Fruit fly (Drosophila melanogaster) whole organism, embryonic: ENCODE measurements around the gene CG4645.
A peak's percentile ranks its signal among the peaks of the same experiment; 100 is the strongest.

Experiments used
- ATbp ChIP-seq: fragments of 200-800 bp; sonication (Bioruptor generic); optimal IDR thresholded peaks from 2 replicates; lab custom pipeline; 2017; ENCODE audit warnings: missing biosample characterization, mild to moderate bottlenecking, missing genetic modification characterization, missing genetic modification reagents
- BEAF-32 ChIP-seq: fragments of 200-800 bp; sonication (Bioruptor generic); optimal IDR thresholded peaks from 3 replicates; lab custom pipeline; 2017; ENCODE audit warnings: missing biosample characterization, missing genetic modification characterization, mild to moderate bottlenecking, moderate library complexity, missing genetic modification reagents
- CG11247 ChIP-seq: fragments of 200-800 bp; sonication (Bioruptor generic); IDR thresholded peaks from 2 replicates; pipeline ENCODE4 v1.3.6; 2022; ENCODE audit warnings: missing biosample characterization, missing genetic modification characterization
- CG11504 ChIP-seq: fragments of 200-800 bp; sonication (Bioruptor generic); optimal IDR thresholded peaks from 3 replicates; lab custom pipeline; 2019; ENCODE audit warnings: missing biosample characterization, mild to moderate bottlenecking, missing genetic modification characterization, moderate library complexity
- CG11723 ChIP-seq: fragments of 200-800 bp; sonication (Bioruptor generic); optimal IDR thresholded peaks from 2 replicates; lab custom pipeline; 2017; ENCODE audit warnings: missing biosample characterization, mild to moderate bottlenecking, missing genetic modification characterization
- CG12299 ChIP-seq: fragments of 200-800 bp; sonication (Bioruptor generic); optimal IDR thresholded peaks from 2 replicates; lab custom pipeline; 2018; ENCODE audit warnings: missing biosample characterization, mild to moderate bottlenecking, missing genetic modification characterization
- CG12769 ChIP-seq: fragments of 200-800 bp; sonication (Bioruptor generic); optimal IDR thresholded peaks from 2 replicates; lab custom pipeline; 2019; ENCODE audit warnings: missing biosample characterization, mild to moderate bottlenecking, missing genetic modification characterization, moderate library complexity
- CG14050 ChIP-seq: fragments of 200-800 bp; sonication (Bioruptor generic); IDR thresholded peaks from 3 replicates; pipeline ENCODE4 v1.3.6; 2022; ENCODE audit warnings: missing biosample characterization, missing genetic modification characterization
- CG14667 ChIP-seq: fragments of 200-800 bp; sonication (Bioruptor generic); IDR thresholded peaks from 2 replicates; pipeline ENCODE4 v1.3.6; 2022; ENCODE audit warnings: missing biosample characterization, missing genetic modification characterization
- CG15269 ChIP-seq: fragments of 200-800 bp; sonication (Bioruptor generic); optimal IDR thresholded peaks from 2 replicates; lab custom pipeline; 2018; ENCODE audit warnings: missing biosample characterization, mild to moderate bottlenecking, missing genetic modification characterization, moderate library complexity
- CG1529 ChIP-seq: fragments of 200-800 bp; sonication (Bioruptor generic); optimal IDR thresholded peaks from 3 replicates; lab custom pipeline; 2018; ENCODE audit warnings: missing biosample characterization, missing genetic modification characterization
- CG15479 ChIP-seq: fragments of 200-800 bp; sonication (Bioruptor generic); optimal IDR thresholded peaks from 3 replicates; lab custom pipeline; 2019; ENCODE audit warnings: missing biosample characterization, mild to moderate bottlenecking, missing genetic modification characterization, moderate library complexity
- CG15696 ChIP-seq: fragments of 200-800 bp; sonication (Bioruptor generic); optimal IDR thresholded peaks from 2 replicates; lab custom pipeline; 2019; ENCODE audit warnings: missing biosample characterization, mild to moderate bottlenecking, missing genetic modification characterization, moderate library complexity
- CG16813 ChIP-seq: fragments of 200-800 bp; sonication (Bioruptor generic); IDR thresholded peaks from 3 replicates; pipeline ENCODE4 v1.3.6; 2022; ENCODE audit warnings: missing biosample characterization, missing genetic modification characterization; ENCODE audit not compliant: partially characterized antibody
- CG17385 ChIP-seq: fragments of 200-800 bp; sonication (Bioruptor generic); optimal IDR thresholded peaks from 3 replicates; lab custom pipeline; 2018; ENCODE audit warnings: missing biosample characterization, mild to moderate bottlenecking, missing genetic modification characterization
- CG1792 ChIP-seq: fragments of 200-800 bp; sonication (Bioruptor generic); optimal IDR thresholded peaks from 2 replicates; lab custom pipeline; 2016; ENCODE audit warnings: missing biosample characterization, missing genetic modification characterization
- CG2116 ChIP-seq: fragments of 200-800 bp; sonication (Bioruptor generic); optimal IDR thresholded peaks from 3 replicates; lab custom pipeline; 2018; ENCODE audit warnings: missing biosample characterization, mild to moderate bottlenecking, missing genetic modification characterization
- CG31365 ChIP-seq: fragments of 200-800 bp; sonication (Bioruptor generic); optimal IDR thresholded peaks from 2 replicates; lab custom pipeline; 2018; ENCODE audit warnings: missing biosample characterization, mild to moderate bottlenecking, missing genetic modification characterization
- CG32532 ChIP-seq: fragments of 200-800 bp; sonication (Bioruptor generic); IDR thresholded peaks from 2 replicates; pipeline ENCODE4 v1.3.6; 2022; ENCODE audit warnings: missing biosample characterization, missing genetic modification characterization
- CG3281 ChIP-seq: fragments of 200-800 bp; sonication (Bioruptor generic); optimal IDR thresholded peaks from 3 replicates; lab custom pipeline; 2017; ENCODE audit warnings: missing biosample characterization, mild to moderate bottlenecking, missing genetic modification characterization
- CG3847 ChIP-seq: fragments of 200-800 bp; sonication (Bioruptor generic); IDR thresholded peaks from 2 replicates; pipeline ENCODE4 v1.3.6; 2022; ENCODE audit warnings: missing biosample characterization, missing genetic modification characterization
- CG6272 ChIP-seq: fragments of 200-800 bp; sonication (Bioruptor generic); IDR thresholded peaks from 2 replicates; pipeline ENCODE4 v1.3.6; 2022; ENCODE audit warnings: missing biosample characterization, missing genetic modification characterization
- CG8281 ChIP-seq: fragments of 200-800 bp; sonication (Bioruptor generic); optimal IDR thresholded peaks from 2 replicates; lab custom pipeline; 2018; ENCODE audit warnings: missing biosample characterization, mild to moderate bottlenecking, missing genetic modification characterization, moderate library complexity
- CkIIα-i1 ChIP-seq: fragments of 200-800 bp; sonication (Bioruptor generic); IDR thresholded peaks from 2 replicates; pipeline ENCODE4 v1.3.6; 2022; ENCODE audit warnings: missing biosample characterization, missing genetic modification characterization
- D ChIP-seq, 2 experiments: fragments of 200-800 bp in 1 of 2; fragments of >200 bp in 1 of 2; sonication (Bioruptor generic) in 1 of 2; optimal IDR thresholded peaks; 2 replicates in 1 of 2; 3 replicates in 1 of 2; lab custom pipeline; 2017; ENCODE audit warnings: mild to moderate bottlenecking in 1 of 2, missing biosample characterization in 1 of 2, missing genetic modification characterization in 1 of 2, missing genetic modification reagents in 1 of 2
- Dip2 ChIP-seq: fragments of 200-800 bp; sonication (Bioruptor generic); IDR thresholded peaks from 2 replicates; pipeline ENCODE4 v1.3.6; 2022; ENCODE audit warnings: missing biosample characterization, missing genetic modification characterization
- E2f1 ChIP-seq: fragments of 200-800 bp; sonication (Bioruptor generic); IDR thresholded peaks from 2 replicates; pipeline ENCODE4 v1.3.6; 2022; ENCODE audit warnings: missing biosample characterization, missing genetic modification characterization
- Fer1 ChIP-seq: fragments of 200-800 bp; sonication (Bioruptor generic); optimal IDR thresholded peaks from 2 replicates; lab custom pipeline; 2017; ENCODE audit warnings: missing biosample characterization, mild to moderate bottlenecking, missing genetic modification characterization
- Gsc ChIP-seq: fragments of 200-800 bp; sonication (Bioruptor generic); IDR thresholded peaks from 2 replicates; pipeline ENCODE4 v1.3.6; 2022; ENCODE audit warnings: missing biosample characterization, missing genetic modification characterization
- HLH4C ChIP-seq: fragments of 200-800 bp; sonication (Bioruptor generic); IDR thresholded peaks from 3 replicates; pipeline ENCODE4 v1.3.6; 2022; ENCODE audit warnings: missing biosample characterization, missing genetic modification characterization; ENCODE audit not compliant: partially characterized antibody
- Hand ChIP-seq: fragments of 200-800 bp; sonication (Bioruptor generic); optimal IDR thresholded peaks from 2 replicates; lab custom pipeline; 2017; ENCODE audit warnings: mild to moderate bottlenecking, missing biosample characterization, missing genetic modification reagents, missing genetic modification characterization
- Oaz ChIP-seq: fragments of 200-800 bp; sonication (Bioruptor generic); IDR thresholded peaks from 2 replicates; pipeline ENCODE4 v1.3.6; 2022; ENCODE audit warnings: missing biosample characterization, missing genetic modification characterization
- Ptx1 ChIP-seq: fragments of 200-800 bp; sonication (Bioruptor generic); IDR thresholded peaks from 2 replicates; pipeline ENCODE4 v1.3.6; 2022; ENCODE audit warnings: missing biosample characterization, missing genetic modification characterization
- Six4 ChIP-seq: fragments of 200-800 bp; sonication (Bioruptor generic); optimal IDR thresholded peaks from 2 replicates; lab custom pipeline; 2016; ENCODE audit warnings: missing biosample characterization, missing genetic modification characterization
- dan ChIP-seq: fragments of 200-800 bp; sonication (Bioruptor generic); IDR thresholded peaks from 2 replicates; pipeline ENCODE4 v1.3.6; 2022; ENCODE audit warnings: missing biosample characterization, missing genetic modification characterization
- ftz-f1 ChIP-seq: fragments of 200-800 bp; sonication (Bioruptor generic); optimal IDR thresholded peaks from 2 replicates; lab custom pipeline; 2016; ENCODE audit warnings: missing biosample characterization, missing genetic modification characterization
- gem ChIP-seq: fragments of 200-800 bp; sonication (Bioruptor generic); optimal IDR thresholded peaks from 2 replicates; lab custom pipeline; 2019; ENCODE audit warnings: missing biosample characterization, mild to moderate bottlenecking, missing genetic modification characterization, moderate library complexity
- gro ChIP-seq: fragments of 200-800 bp; sonication (Bioruptor generic); optimal IDR thresholded peaks from 2 replicates; lab custom pipeline; 2016; ENCODE audit warnings: missing biosample characterization, missing genetic modification characterization
- hb ChIP-seq: fragments of 200-800 bp; sonication (Bioruptor generic); IDR thresholded peaks from 3 replicates; pipeline ENCODE4 v1.3.6; 2022; ENCODE audit warnings: missing biosample characterization, missing genetic modification characterization; ENCODE audit not compliant: partially characterized antibody
- ind ChIP-seq: fragments of 200-800 bp; sonication (Bioruptor generic); optimal IDR thresholded peaks from 3 replicates; lab custom pipeline; 2016; ENCODE audit warnings: missing biosample characterization, missing genetic modification characterization
- mam ChIP-seq: fragments of 200-800 bp; sonication (Bioruptor generic); optimal IDR thresholded peaks from 3 replicates; lab custom pipeline; 2016; ENCODE audit warnings: missing biosample characterization, missing genetic modification characterization
- org-1 ChIP-seq: fragments of 200-800 bp; sonication (Bioruptor generic); optimal IDR thresholded peaks from 2 replicates; lab custom pipeline; 2017; ENCODE audit warnings: missing biosample characterization, missing genetic modification characterization
- p53 ChIP-seq: fragments of 200-800 bp; sonication (Bioruptor generic); optimal IDR thresholded peaks from 2 replicates; lab custom pipeline; 2016; ENCODE audit warnings: missing biosample characterization, missing genetic modification characterization
- pan ChIP-seq, 4 experiments: fragments of >200 bp in 3 of 4; fragments of 200-800 bp in 1 of 4; sonication (Bioruptor generic) in 1 of 4; optimal IDR thresholded peaks in 3 of 4; IDR thresholded peaks in 1 of 4; 2 replicates each; pipeline versions ENCODE4 v1.3.6 to Lab custom; 2017 to 2022; ENCODE audit warnings: missing biosample characterization in 2 of 4, missing genetic modification characterization in 2 of 4, mixed read lengths in 1 of 4
- pnt ChIP-seq: fragments of 200-800 bp; sonication (Bioruptor generic); optimal IDR thresholded peaks from 3 replicates; lab custom pipeline; 2016; ENCODE audit warnings: missing biosample characterization, missing genetic modification characterization
- pzg ChIP-seq: fragments of 200-800 bp; sonication (Bioruptor generic); optimal IDR thresholded peaks from 3 replicates; lab custom pipeline; 2018; ENCODE audit warnings: missing biosample characterization, mild to moderate bottlenecking, missing genetic modification characterization, moderate library complexity
- run ChIP-seq: fragments of 200-800 bp; sonication (Bioruptor generic); optimal IDR thresholded peaks from 3 replicates; lab custom pipeline; 2018; ENCODE audit warnings: missing biosample characterization, mild to moderate bottlenecking, missing genetic modification characterization
- sc ChIP-seq, 3 experiments: fragments of >200 bp in 2 of 3; fragments of 200-800 bp in 1 of 3; sonication (Bioruptor generic) in 1 of 3; optimal IDR thresholded peaks; 2 replicates in 2 of 3; 3 replicates in 1 of 3; lab custom pipeline; 2017; ENCODE audit warnings: mild to moderate bottlenecking in 1 of 3, missing biosample characterization in 1 of 3, missing genetic modification characterization in 1 of 3, missing genetic modification reagents in 1 of 3
- ttk ChIP-seq: fragments of 200-800 bp; sonication (Bioruptor generic); IDR thresholded peaks from 2 replicates; pipeline ENCODE4 v2.1.2; 2022; ENCODE audit warnings: missing biosample characterization, missing genetic modification characterization
- zf30C ChIP-seq: fragments of 200-800 bp; sonication (Bioruptor generic); optimal IDR thresholded peaks from 3 replicates; lab custom pipeline; 2018; ENCODE audit warnings: missing biosample characterization, mild to moderate bottlenecking, missing genetic modification characterization

The CG4645 gene

DNA sequence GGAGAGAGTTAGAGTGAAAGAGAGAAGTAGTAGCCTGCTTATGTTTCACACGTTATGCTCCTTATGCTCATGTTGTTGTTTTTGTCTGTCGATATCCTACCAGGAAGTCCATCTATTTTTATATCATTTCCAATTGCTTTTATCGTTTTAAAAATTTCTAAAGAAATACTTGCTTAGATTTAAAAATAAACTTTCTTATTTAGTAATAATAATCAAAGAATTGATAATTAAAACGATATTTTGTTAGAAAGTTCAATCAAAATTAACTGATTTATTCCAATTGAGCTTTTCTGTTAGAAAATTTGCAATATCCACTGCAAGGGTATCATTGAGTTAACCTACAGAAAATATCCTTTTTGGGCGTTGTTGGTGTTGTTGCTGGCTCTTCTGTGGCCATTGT lies 39.9 kb upstream of the CG4645 start (continued):
- TF ChIP-seq D (optimal IDR thresholded peaks at IDR 0.05; lab: Kevin White, UChicago), result no peak
- TF ChIP-seq D (GFP tag; optimal IDR thresholded peaks at IDR 0.05; lab: Kevin White, UChicago), result no peak
- no peak for TF ChIP-seq CG3847 (GFP tag; lab: Robert Waterston, UW)
- TF ChIP-seq CG11247 (GFP tag; lab: Robert Waterston, UW), result no peak
- TF ChIP-seq CG15696, result no peak
- peak; percentile 27 for TF ChIP-seq CG15269
- no peak for TF ChIP-seq p53 (GFP tag; lab: Kevin White, UChicago)
- TF ChIP-seq CG1529 (GFP tag; lab: Kevin White, UChicago), result no peak
- TF ChIP-seq Ptx1 (GFP tag; lab: Robert Waterston, UW), result no peak
- peak; percentile 22 for TF ChIP-seq Hand (GFP tag; lab: Kevin White, UChicago)
- no peak for TF ChIP-seq zf30C (GFP tag; lab: Kevin White, UChicago)
- TF ChIP-seq CG12299, result no peak
- no peak for TF ChIP-seq hb (GFP tag; lab: Robert Waterston, UW)
- no peak for TF ChIP-seq pan (optimal IDR thresholded peaks at IDR 0.05; lab: Kevin White, UChicago)
- no peak for TF ChIP-seq pan (GFP tag; optimal IDR thresholded peaks at IDR 0.05 in 1 of 2, IDR thresholded peaks at IDR 0.05 in 1 of 2)
- no peak for TF ChIP-seq sc (optimal IDR thresholded peaks at IDR 0.05; lab: Kevin White, UChicago)
- no peak for TF ChIP-seq sc (GFP tag; optimal IDR thresholded peaks at IDR 0.05; lab: Kevin White, UChicago)
- no peak for TF ChIP-seq dan (GFP tag; lab: Robert Waterston, UW)
- no peak for TF ChIP-seq CG12769
- TF ChIP-seq ind, result no peak
- TF ChIP-seq gem (tag; lab: Kevin White, UChicago), result peak; percentile 56
- TF ChIP-seq E2f1 (GFP tag; lab: Robert Waterston, UW), result no peak
- no peak for TF ChIP-seq mam (GFP tag; lab: Kevin White, UChicago)
- no peak for TF ChIP-seq CG6272 (GFP tag; lab: Robert Waterston, UW)
- no peak for TF ChIP-seq CG8281 (tag; lab: Kevin White, UChicago)
- no peak for TF ChIP-seq ftz-f1
- no peak for TF ChIP-seq CG17385 (GFP tag; lab: Kevin White, UChicago)
- no peak for TF ChIP-seq CG2116 (GFP tag; lab: Kevin White, UChicago)
- TF ChIP-seq org-1 (GFP tag; lab: Kevin White, UChicago), result no peak
- TF ChIP-seq CG11504 (tag; lab: Kevin White, UChicago), result peak; percentile 54
- TF ChIP-seq gro (GFP tag; lab: Kevin White, UChicago), result no peak
- no peak for TF ChIP-seq CG16813 (GFP tag; lab: Robert Waterston, UW)
- TF ChIP-seq ATbp (GFP tag; lab: Kevin White, UChicago), result no peak
- no peak for TF ChIP-seq pnt (GFP tag; lab: Kevin White, UChicago)
- TF ChIP-seq CG31365 (tag; lab: Kevin White, UChicago), result no peak
- no peak for TF ChIP-seq CG14050 (GFP tag; lab: Robert Waterston, UW)
- no peak for TF ChIP-seq Gsc (GFP tag; lab: Robert Waterston, UW)
- TF ChIP-seq CG1792 (GFP tag; lab: Kevin White, UChicago), result no peak
- no peak for TF ChIP-seq BEAF-32 (GFP tag; lab: Kevin White, UChicago)
- peak; percentile 65 for TF ChIP-seq Fer1 (GFP tag; lab: Kevin White, UChicago)
- no peak for TF ChIP-seq CkIIα-i1 (GFP tag; lab: Robert Waterston, UW)
- TF ChIP-seq pzg (GFP tag; lab: Kevin White, UChicago), result no peak
- no peak for TF ChIP-seq Dip2 (GFP tag; lab: Robert Waterston, UW)
- no peak for TF ChIP-seq Oaz
- no peak for TF ChIP-seq CG32532
- TF ChIP-seq ttk (GFP tag; lab: Robert Waterston, UW), result no peak
- TF ChIP-seq run (tag; lab: Kevin White, UChicago), result no peak
- TF ChIP-seq HLH4C, result no peak
- no peak for TF ChIP-seq CG11723 (GFP tag; lab: Kevin White, UChicago)
- TF ChIP-seq CG15479, result no peak
- no peak for TF ChIP-seq Six4 (GFP tag; lab: Kevin White, UChicago)
- TF ChIP-seq CG14667 (GFP tag; lab: Robert Waterston, UW), result no peak
- peak; percentile 24 for TF ChIP-seq CG3281 (GFP tag; lab: Kevin White, UChicago)
